Worm (Caenorhabditis elegans) whole organism, young adult: ENCODE results near the gene R01E6.7.

Source experiments
- B0336.3 ChIP-seq: fragments of 200-800 bp; sonication (Bioruptor generic); IDR thresholded peaks from 2 replicates; pipeline ENCODE4 v1.3.6; 2022; ENCODE audit warnings: missing genetic modification characterization, missing compliant biosample characterization
- F57C9.4 ChIP-seq: sonication (generic microtip); optimal IDR thresholded peaks from 2 replicates; lab custom pipeline; 2017; ENCODE audit warnings: mild to moderate bottlenecking, missing genetic modification characterization, missing compliant biosample characterization
- T26A5.8 ChIP-seq: sonication (generic microtip); optimal IDR thresholded peaks from 2 replicates; lab custom pipeline; 2016; ENCODE audit warnings: missing genetic modification characterization, missing compliant biosample characterization
- attf-6 ChIP-seq: fragments of 200-800 bp; sonication (Bioruptor generic); IDR thresholded peaks from 2 replicates; pipeline ENCODE4 v1.3.6; 2022; ENCODE audit warnings: missing genetic modification reagents, missing genetic modification characterization, missing compliant biosample characterization
- ceh-27 ChIP-seq: fragments of 200-800 bp; sonication (Bioruptor generic); optimal IDR thresholded peaks from 2 replicates; lab custom pipeline; 2018; ENCODE audit warnings: mild to moderate bottlenecking, missing genetic modification characterization, moderate library complexity, missing compliant biosample characterization
- dpff-1 ChIP-seq: sonication (generic microtip); optimal IDR thresholded peaks from 2 replicates; lab custom pipeline; 2017; ENCODE audit warnings: mild to moderate bottlenecking, missing genetic modification characterization, missing compliant biosample characterization
- lin-26 ChIP-seq: fragments of 200-800 bp; sonication (Bioruptor generic); IDR thresholded peaks from 2 replicates; pipeline ENCODE4 v1.3.6; 2022; ENCODE audit warnings: missing genetic modification reagents, missing genetic modification characterization, missing compliant biosample characterization
- lir-1 ChIP-seq: fragments of 200-800 bp; sonication (Bioruptor generic); conservative IDR thresholded peaks from 2 replicates; pipeline ENCODE4 v1.3.6; 2022; ENCODE audit warnings: missing genetic modification reagents, missing genetic modification characterization, missing compliant biosample characterization
- madf-6 ChIP-seq: fragments of 200-800 bp; sonication (Bioruptor generic); IDR thresholded peaks from 2 replicates; pipeline ENCODE4 v1.3.6; 2022; ENCODE audit warnings: missing genetic modification reagents, missing genetic modification characterization, missing compliant biosample characterization
- nhr-90 ChIP-seq: sonication (generic microtip); optimal IDR thresholded peaks from 2 replicates; lab custom pipeline; 2016; ENCODE audit warnings: missing genotype, mild to moderate bottlenecking, missing genetic modification characterization, missing compliant biosample characterization
- pha-4 ChIP-seq: fragments of 150-350 bp; sonication (generic microtip); optimal IDR thresholded peaks from 2 replicates; lab custom pipeline; 2014; ENCODE audit warnings: missing biosample characterization, missing genetic modification reagents, missing genetic modification characterization
- sea-2 ChIP-seq: fragments of 200-800 bp; sonication (Bioruptor generic); IDR thresholded peaks from 2 replicates; pipeline ENCODE4 v1.3.6; 2022; ENCODE audit warnings: missing genetic modification characterization, missing compliant biosample characterization
- somi-1 ChIP-seq: fragments of 200-800 bp; sonication (Bioruptor generic); optimal IDR thresholded peaks from 2 replicates; lab custom pipeline; 2018; ENCODE audit warnings: mild to moderate bottlenecking, missing genetic modification characterization, missing compliant biosample characterization

DNA sequence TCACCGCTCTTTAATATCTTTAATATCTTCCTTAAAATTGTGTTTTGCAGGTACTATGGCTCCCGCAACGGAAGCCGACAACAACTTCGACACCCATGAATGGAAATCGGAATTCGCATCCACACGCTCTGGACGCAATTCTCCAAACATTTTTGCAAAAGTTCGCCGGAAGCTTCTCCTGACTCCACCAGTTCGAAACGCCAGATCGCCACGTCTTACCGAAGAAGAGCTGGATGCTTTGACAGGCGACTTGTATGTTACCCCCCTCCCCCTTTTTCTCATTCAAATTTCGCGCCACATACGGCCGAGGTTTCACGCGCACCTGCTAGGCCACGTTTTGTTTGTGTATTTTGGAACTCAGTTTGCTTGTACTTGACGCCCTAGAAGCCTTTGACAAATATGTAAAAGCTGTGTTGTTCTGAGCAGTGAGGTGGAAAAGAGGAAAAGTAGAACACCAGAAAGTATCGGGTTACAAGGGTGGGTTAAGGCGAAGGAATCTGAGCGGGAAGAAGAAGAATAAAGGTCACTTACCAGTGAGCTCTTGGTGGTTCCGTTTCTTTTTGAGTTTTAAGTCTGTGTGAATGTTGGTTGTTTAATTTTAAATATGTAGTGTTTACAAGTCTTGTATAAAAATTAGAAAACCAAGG, 15.1 kb upstream of the R01E6.7 start, which contains the start of gene unc-84:
- no peak for TF ChIP-seq lir-1
- TF ChIP-seq B0336.3 (GFP tag; lab: Robert Waterston, UW): no peak
- TF ChIP-seq nhr-90 (tag; lab: Kevin White, UChicago): no peak
- no peak for TF ChIP-seq somi-1
- no peak for TF ChIP-seq ceh-27 (GFP tag; lab: Kevin White, UChicago)
- no peak for TF ChIP-seq sea-2 (GFP tag; lab: Robert Waterston, UW)
- no peak for TF ChIP-seq dpff-1 (tag; lab: Kevin White, UChicago)
- no peak for TF ChIP-seq T26A5.8 (tag; lab: Kevin White, UChicago)
- TF ChIP-seq attf-6 (GFP tag; lab: Robert Waterston, UW): no peak
- TF ChIP-seq F57C9.4 (tag; lab: Kevin White, UChicago): no peak
- no peak for TF ChIP-seq lin-26 (GFP tag; lab: Robert Waterston, UW)
- TF ChIP-seq madf-6 (GFP tag; lab: Robert Waterston, UW): no peak
- TF ChIP-seq pha-4 (tag; lab: Kevin White, UChicago): no peak
